Fruit fly (Drosophila melanogaster): Measurements from ENCODE around the gene spg.

- TF ChIP-seq CG11294 (GFP tag; IDR thresholded peaks at IDR 0.05) = no peak
- TF ChIP-seq pdm3 (GFP tag; optimal IDR thresholded peaks at IDR 0.05) = no peak
- TF ChIP-seq vri (GFP tag; optimal IDR thresholded peaks at IDR 0.05) = no peak
- no peak for TF ChIP-seq CG10631 (GFP tag; optimal IDR thresholded peaks at IDR 0.05)
Measured at dm6 chr3R:28895014-28895413, 49.9 kb downstream of the spg start.

Measured in whole organism, prepupa.